Worm (Caenorhabditis elegans) whole organism, late embryonic: ENCODE measurements around the gene F59A7.5.

Experiments
- C08G9.2 ChIP-seq: sonication (generic microtip); optimal IDR thresholded peaks from 2 replicates; lab custom pipeline; 2016; ENCODE audit warnings: mild to moderate bottlenecking, missing genetic modification characterization, moderate library complexity, missing compliant biosample characterization
- C38D4.7 ChIP-seq: fragments of 200-800 bp; sonication (Bioruptor generic); optimal IDR thresholded peaks from 2 replicates; lab custom pipeline; 2018; ENCODE audit warnings: mild to moderate bottlenecking, missing genetic modification characterization, moderate library complexity, missing compliant biosample characterization
- K02D7.2 ChIP-seq: sonication (generic microtip); optimal IDR thresholded peaks from 2 replicates; lab custom pipeline; 2017; ENCODE audit warnings: mild to moderate bottlenecking, missing genetic modification characterization, missing compliant biosample characterization
- T23F11.4 ChIP-seq: fragments of 200-800 bp; sonication (Bioruptor generic); optimal IDR thresholded peaks from 2 replicates; lab custom pipeline; 2018; ENCODE audit warnings: mild to moderate bottlenecking, missing genetic modification characterization, missing compliant biosample characterization
- ahr-1 ChIP-seq: sonication (generic microtip); optimal IDR thresholded peaks from 2 replicates; lab custom pipeline; 2016; ENCODE audit warnings: missing genetic modification characterization, missing compliant biosample characterization
- ama-1 ChIP-seq: fragments of 150-350 bp; optimal IDR thresholded peaks from 2 replicates; lab custom pipeline; 2014
- ceh-14 ChIP-seq: sonication (generic microtip); optimal IDR thresholded peaks from 2 replicates; lab custom pipeline; 2016; ENCODE audit warnings: missing genotype, missing genetic modification characterization, missing compliant biosample characterization
- ceh-18 ChIP-seq: sonication (generic microtip); optimal IDR thresholded peaks from 2 replicates; lab custom pipeline; 2016; ENCODE audit warnings: missing genetic modification characterization, missing compliant biosample characterization
- ceh-2 ChIP-seq: sonication (generic microtip); optimal IDR thresholded peaks from 2 replicates; lab custom pipeline; 2016; ENCODE audit warnings: missing genotype, missing genetic modification characterization, missing compliant biosample characterization
- ceh-24 ChIP-seq: sonication (generic microtip); optimal IDR thresholded peaks from 2 replicates; lab custom pipeline; 2016; ENCODE audit warnings: mild to moderate bottlenecking, missing genetic modification characterization, missing compliant biosample characterization
- ceh-48 ChIP-seq: sonication (generic microtip); optimal IDR thresholded peaks from 2 replicates; lab custom pipeline; 2016; ENCODE audit warnings: missing genetic modification characterization, inconsistent platforms, missing compliant biosample characterization
- ceh-9 ChIP-seq: sonication (generic microtip); optimal IDR thresholded peaks from 2 replicates; lab custom pipeline; 2016; ENCODE audit warnings: mild to moderate bottlenecking, missing genetic modification characterization, inconsistent platforms, missing compliant biosample characterization
- che-1 ChIP-seq: sonication (generic microtip); optimal IDR thresholded peaks from 2 replicates; lab custom pipeline; 2016; ENCODE audit warnings: mild to moderate bottlenecking, missing genetic modification characterization, missing compliant biosample characterization
- dmd-4 ChIP-seq: sonication (generic microtip); optimal IDR thresholded peaks from 2 replicates; lab custom pipeline; 2016; ENCODE audit warnings: borderline replicate concordance, missing genetic modification characterization, missing compliant biosample characterization
- dve-1 ChIP-seq: sonication (generic microtip); optimal IDR thresholded peaks from 2 replicates; lab custom pipeline; 2017; ENCODE audit warnings: antibody characterized with exemption, mild to moderate bottlenecking, missing genetic modification characterization, missing compliant biosample characterization
- elt-2 ChIP-seq: sonication (generic microtip); optimal IDR thresholded peaks from 2 replicates; lab custom pipeline; 2016; ENCODE audit warnings: missing genetic modification reagents, missing genetic modification characterization, missing compliant biosample characterization
- ets-4 ChIP-seq: sonication (generic microtip); optimal IDR thresholded peaks from 2 replicates; lab custom pipeline; 2016; ENCODE audit warnings: missing genetic modification characterization, missing compliant biosample characterization
- fax-1 ChIP-seq: sonication (generic microtip); optimal IDR thresholded peaks from 2 replicates; lab custom pipeline; 2016; ENCODE audit warnings: missing genotype, missing genetic modification characterization, missing compliant biosample characterization
- fkh-10 ChIP-seq: fragments of 150-350 bp; optimal IDR thresholded peaks from 2 replicates; lab custom pipeline; 2014; ENCODE audit warnings: missing biosample characterization, missing genetic modification reagents, missing genetic modification characterization
- fkh-6 ChIP-seq: sonication (generic microtip); optimal IDR thresholded peaks from 2 replicates; lab custom pipeline; 2016; ENCODE audit warnings: missing genetic modification characterization, missing compliant biosample characterization
- hlh-15 ChIP-seq: sonication (generic microtip); optimal IDR thresholded peaks from 2 replicates; lab custom pipeline; 2016; ENCODE audit warnings: missing genetic modification characterization, missing compliant biosample characterization
- hlh-30 ChIP-seq: sonication (generic microtip); optimal IDR thresholded peaks from 2 replicates; lab custom pipeline; 2017; ENCODE audit warnings: antibody characterized with exemption, missing genetic modification characterization, missing compliant biosample characterization; ENCODE audit not compliant: insufficient read depth
- hlh-8 ChIP-seq: sonication (generic microtip); optimal IDR thresholded peaks from 2 replicates; lab custom pipeline; 2016; ENCODE audit warnings: missing genotype, missing genetic modification characterization, missing compliant biosample characterization
- lim-6 ChIP-seq: sonication (generic microtip); optimal IDR thresholded peaks from 2 replicates; lab custom pipeline; 2016; ENCODE audit warnings: missing genetic modification characterization, missing compliant biosample characterization
- madf-2 ChIP-seq: sonication (generic microtip); optimal IDR thresholded peaks from 2 replicates; lab custom pipeline; 2017; ENCODE audit warnings: missing genetic modification characterization, missing compliant biosample characterization
- mec-3 ChIP-seq: sonication (generic microtip); optimal IDR thresholded peaks from 2 replicates; lab custom pipeline; 2016; ENCODE audit warnings: borderline replicate concordance, missing genetic modification characterization, missing compliant biosample characterization
- nfya-1 ChIP-seq: sonication (generic microtip); optimal IDR thresholded peaks from 2 replicates; lab custom pipeline; 2017; ENCODE audit warnings: missing genetic modification characterization, mild to moderate bottlenecking, missing compliant biosample characterization, antibody characterized with exemption, moderate library complexity
- nhr-11 ChIP-seq: fragments of 150-350 bp; optimal IDR thresholded peaks from 2 replicates; lab custom pipeline; 2014; ENCODE audit warnings: missing biosample characterization, missing genetic modification characterization
- nhr-232 ChIP-seq: sonication (generic microtip); optimal IDR thresholded peaks from 2 replicates; lab custom pipeline; 2016; ENCODE audit warnings: missing genetic modification characterization, missing compliant biosample characterization
- pax-1 ChIP-seq: fragments of 150-350 bp; optimal IDR thresholded peaks from 2 replicates; lab custom pipeline; 2014; ENCODE audit warnings: missing biosample characterization, missing genetic modification characterization
- pha-4 ChIP-seq: fragments of 150-350 bp; optimal IDR thresholded peaks from 2 replicates; lab custom pipeline; 2018; ENCODE audit warnings: missing biosample characterization, missing genetic modification reagents, missing genetic modification characterization
- pqm-1 ChIP-seq: sonication (generic microtip); optimal IDR thresholded peaks from 2 replicates; lab custom pipeline; 2016; ENCODE audit warnings: missing genetic modification characterization, missing compliant biosample characterization
- pros-1 ChIP-seq: fragments of 150-350 bp; optimal IDR thresholded peaks from 2 replicates; lab custom pipeline; 2014; ENCODE audit warnings: missing biosample characterization, missing genetic modification reagents, missing genetic modification characterization
- ref-2 ChIP-seq: sonication (generic microtip); optimal IDR thresholded peaks from 2 replicates; lab custom pipeline; 2016; ENCODE audit warnings: missing genetic modification characterization, missing compliant biosample characterization
- sdc-2 ChIP-seq: sonication (generic microtip); optimal IDR thresholded peaks from 2 replicates; lab custom pipeline; 2016; ENCODE audit warnings: missing genotype, missing genetic modification characterization, missing compliant biosample characterization
- sox-4 ChIP-seq: sonication (generic microtip); optimal IDR thresholded peaks from 2 replicates; lab custom pipeline; 2017; ENCODE audit warnings: mild to moderate bottlenecking, missing genetic modification characterization, inconsistent platforms, missing compliant biosample characterization
- syd-9 ChIP-seq: sonication (generic microtip); optimal IDR thresholded peaks from 2 replicates; lab custom pipeline; 2016; ENCODE audit warnings: mild to moderate bottlenecking, missing genetic modification characterization, moderate library complexity, missing compliant biosample characterization
- tbx-2 ChIP-seq: sonication (generic microtip); optimal IDR thresholded peaks from 2 replicates; lab custom pipeline; 2016; ENCODE audit warnings: missing genetic modification characterization, missing compliant biosample characterization
- unc-42 ChIP-seq: sonication (generic microtip); optimal IDR thresholded peaks from 2 replicates; lab custom pipeline; 2016; ENCODE audit warnings: missing genotype, missing genetic modification characterization, missing compliant biosample characterization

F59A7.5 gene

ce11 chrV:2021283-2021682 is 1.2 kb upstream of the F59A7.5 start:
- TF ChIP-seq K02D7.2 (tag; lab: Kevin White, UChicago) (no peak), T23F11.4 (GFP tag; lab: Kevin White, UChicago) (no peak), mec-3 (tag; lab: Kevin White, UChicago) (no peak), madf-2 (tag; lab: Kevin White, UChicago) (no peak), ceh-2 (tag; lab: Kevin White, UChicago) (no peak), fkh-6 (tag; lab: Kevin White, UChicago) (no peak), ceh-18 (no peak), C38D4.7 (no peak), nhr-232 (no peak), pha-4 (no peak), ets-4 (tag; lab: Kevin White, UChicago) (no peak), ceh-14 (tag; lab: Kevin White, UChicago) (no peak), hlh-8 (tag; lab: Kevin White, UChicago) (no peak), hlh-30 (tag; lab: Kevin White, UChicago) (no peak), hlh-15 (no peak), ahr-1 (no peak)

ce11 chrV:2027787-2028186 is 5.3 kb downstream of the F59A7.5 start, which contains the start of gene srab-13:
Gene srab-13, minus strand, starts transcription at chrV:2027887.
- no peak for TF ChIP-seq ref-2 (tag; lab: Kevin White, UChicago)
- TF ChIP-seq ceh-24 (tag; lab: Kevin White, UChicago): no peak
- TF ChIP-seq ama-1: no peak
- TF ChIP-seq dmd-4 (tag; lab: Kevin White, UChicago): no peak
- TF ChIP-seq pqm-1: no peak
- TF ChIP-seq nhr-11: no peak
- no peak for TF ChIP-seq elt-2
- TF ChIP-seq nfya-1 (tag; lab: Kevin White, UChicago): no peak
- no peak for TF ChIP-seq ceh-9 (tag; lab: Kevin White, UChicago)
- TF ChIP-seq hlh-30 (tag; lab: Kevin White, UChicago): no peak
- TF ChIP-seq fkh-10 (GFP tag; lab: Kevin White, UChicago): no peak
- no peak for TF ChIP-seq syd-9 (tag; lab: Kevin White, UChicago)
- TF ChIP-seq C08G9.2 (tag; lab: Kevin White, UChicago): no peak
- TF ChIP-seq C38D4.7: no peak
- TF ChIP-seq pros-1 (tag; lab: Kevin White, UChicago): no peak
- TF ChIP-seq sox-4 (tag; lab: Kevin White, UChicago): no peak
- no peak for TF ChIP-seq ceh-48 (tag; lab: Kevin White, UChicago)
- TF ChIP-seq tbx-2 (tag; lab: Kevin White, UChicago): no peak
- no peak for TF ChIP-seq sdc-2 (tag; lab: Kevin White, UChicago)

DNA sequence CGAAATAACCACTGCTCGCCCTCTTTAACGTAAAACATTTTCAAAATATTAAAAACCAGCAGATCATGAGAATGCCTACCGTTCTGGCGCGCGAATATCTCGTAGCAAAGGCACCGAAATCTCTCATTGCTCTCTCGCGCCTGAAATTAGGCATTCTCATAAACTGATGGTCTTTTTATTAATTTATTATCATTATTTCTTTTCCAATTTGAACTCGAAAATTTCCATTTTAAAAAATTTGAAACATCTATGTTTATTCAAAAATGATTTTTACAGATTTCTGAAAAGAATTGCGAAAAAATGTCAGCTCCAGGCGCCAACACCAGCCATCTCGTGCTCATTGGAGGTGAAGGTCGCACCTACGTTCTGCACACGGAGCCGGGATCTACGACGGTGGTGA is 7.4 kb downstream of the F59A7.5 start, which contains the start of gene F59A7.12:
Gene F59A7.12 (plus strand): TSS at position 301 of the 400 bp plus-strand sequence.
- TF ChIP-seq fax-1: no peak
- TF ChIP-seq nhr-232: no peak
- no peak for TF ChIP-seq unc-42 (tag; lab: Kevin White, UChicago)
- TF ChIP-seq ceh-14 (tag; lab: Kevin White, UChicago): no peak
- no peak for TF ChIP-seq T23F11.4 (GFP tag; lab: Kevin White, UChicago)

DNA sequence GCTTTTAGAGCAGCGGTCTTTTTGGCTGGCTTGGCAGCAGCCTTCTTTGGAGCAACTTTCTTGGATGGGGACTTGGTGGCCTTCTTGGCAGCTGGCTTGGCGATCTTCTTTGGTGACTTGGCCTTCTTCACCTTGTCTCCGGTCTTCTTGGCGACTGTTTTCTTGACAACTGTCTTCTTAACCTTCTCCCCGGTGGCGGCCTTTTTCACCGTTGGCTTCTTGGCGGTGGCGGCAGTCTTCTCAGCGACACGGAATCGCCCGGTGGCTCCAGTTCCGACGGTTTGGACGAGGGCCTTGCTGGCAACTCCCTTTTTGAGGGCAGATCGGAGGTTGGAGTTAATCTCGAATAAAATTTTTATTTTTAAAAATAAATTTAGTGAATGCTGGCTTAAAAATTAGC is 8.2 kb downstream of the F59A7.5 start:
- TF ChIP-seq lim-6 (tag; lab: Kevin White, UChicago): no peak
- TF ChIP-seq pax-1 (tag; lab: Kevin White, UChicago): no peak
- TF ChIP-seq che-1 (tag; lab: Kevin White, UChicago): no peak
- TF ChIP-seq K02D7.2 (tag; lab: Kevin White, UChicago): no peak
- no peak for TF ChIP-seq dve-1 (tag; lab: Kevin White, UChicago)
- TF ChIP-seq, all 69 proteins: peak for 0
